Fruit fly (Drosophila melanogaster) whole organism, embryonic: ENCODE data around the gene CG10283.

Experiments
- CG1603 ChIP-seq: fragments of 200-800 bp; sonication (Bioruptor generic); optimal IDR thresholded peaks from 2 replicates; lab custom pipeline; 2019; ENCODE audit warnings: missing biosample characterization, mild to moderate bottlenecking, missing genetic modification characterization, moderate library complexity
- CG6813 ChIP-seq: fragments of 200-800 bp; sonication (Bioruptor generic); optimal IDR thresholded peaks from 2 replicates; lab custom pipeline; 2017; ENCODE audit warnings: missing biosample characterization, missing genetic modification characterization, mild to moderate bottlenecking, moderate library complexity, missing genetic modification reagents
- Dll ChIP-seq: fragments of 200-800 bp; sonication (Bioruptor generic); IDR thresholded peaks from 4 replicates; pipeline ENCODE4 v1.3.6; 2022; ENCODE audit warnings: missing biosample characterization, missing genetic modification characterization; ENCODE audit not compliant: partially characterized antibody
- Doc3 ChIP-seq: fragments of 200-800 bp; sonication (Bioruptor generic); IDR thresholded peaks from 3 replicates; pipeline ENCODE4 v1.3.6; 2022; ENCODE audit warnings: missing biosample characterization, missing genetic modification characterization; ENCODE audit not compliant: partially characterized antibody
- Hand ChIP-seq: fragments of 200-800 bp; sonication (Bioruptor generic); optimal IDR thresholded peaks from 2 replicates; lab custom pipeline; 2017; ENCODE audit warnings: mild to moderate bottlenecking, missing biosample characterization, missing genetic modification reagents, missing genetic modification characterization
- crc ChIP-seq: fragments of 200-800 bp; sonication (Bioruptor generic); optimal IDR thresholded peaks from 2 replicates; lab custom pipeline; 2016; ENCODE audit warnings: missing biosample characterization, missing genetic modification characterization
- croc ChIP-seq: fragments of 200-800 bp; sonication (Bioruptor generic); conservative IDR thresholded peaks from 3 replicates; pipeline ENCODE4 v1.3.6; 2022; ENCODE audit warnings: missing biosample characterization, missing genetic modification characterization
- trh ChIP-seq: fragments of 200-800 bp; sonication (Bioruptor generic); optimal IDR thresholded peaks from 2 replicates; lab custom pipeline; 2016; ENCODE audit warnings: missing biosample characterization, missing genetic modification characterization
- twi ChIP-seq: fragments of 200-800 bp; optimal IDR thresholded peaks from 2 replicates; lab custom pipeline; 2019; ENCODE audit warnings: missing biosample characterization, mild to moderate bottlenecking, missing genetic modification characterization, moderate library complexity
- unc-4 ChIP-seq: fragments of 200-800 bp; sonication (Bioruptor generic); IDR thresholded peaks from 2 replicates; pipeline ENCODE4 v1.3.6; 2022; ENCODE audit warnings: missing biosample characterization, missing genetic modification characterization; ENCODE audit not compliant: partially characterized antibody
- usp ChIP-seq: fragments of >200 bp; optimal IDR thresholded peaks from 2 replicates; lab custom pipeline; 2017; ENCODE audit warnings: missing biosample characterization, missing genetic modification characterization
- zfh2 ChIP-seq: fragments of 200-800 bp; sonication (Bioruptor generic); optimal IDR thresholded peaks from 2 replicates; lab custom pipeline; 2016; ENCODE audit warnings: missing biosample characterization, missing genetic modification characterization

DNA sequence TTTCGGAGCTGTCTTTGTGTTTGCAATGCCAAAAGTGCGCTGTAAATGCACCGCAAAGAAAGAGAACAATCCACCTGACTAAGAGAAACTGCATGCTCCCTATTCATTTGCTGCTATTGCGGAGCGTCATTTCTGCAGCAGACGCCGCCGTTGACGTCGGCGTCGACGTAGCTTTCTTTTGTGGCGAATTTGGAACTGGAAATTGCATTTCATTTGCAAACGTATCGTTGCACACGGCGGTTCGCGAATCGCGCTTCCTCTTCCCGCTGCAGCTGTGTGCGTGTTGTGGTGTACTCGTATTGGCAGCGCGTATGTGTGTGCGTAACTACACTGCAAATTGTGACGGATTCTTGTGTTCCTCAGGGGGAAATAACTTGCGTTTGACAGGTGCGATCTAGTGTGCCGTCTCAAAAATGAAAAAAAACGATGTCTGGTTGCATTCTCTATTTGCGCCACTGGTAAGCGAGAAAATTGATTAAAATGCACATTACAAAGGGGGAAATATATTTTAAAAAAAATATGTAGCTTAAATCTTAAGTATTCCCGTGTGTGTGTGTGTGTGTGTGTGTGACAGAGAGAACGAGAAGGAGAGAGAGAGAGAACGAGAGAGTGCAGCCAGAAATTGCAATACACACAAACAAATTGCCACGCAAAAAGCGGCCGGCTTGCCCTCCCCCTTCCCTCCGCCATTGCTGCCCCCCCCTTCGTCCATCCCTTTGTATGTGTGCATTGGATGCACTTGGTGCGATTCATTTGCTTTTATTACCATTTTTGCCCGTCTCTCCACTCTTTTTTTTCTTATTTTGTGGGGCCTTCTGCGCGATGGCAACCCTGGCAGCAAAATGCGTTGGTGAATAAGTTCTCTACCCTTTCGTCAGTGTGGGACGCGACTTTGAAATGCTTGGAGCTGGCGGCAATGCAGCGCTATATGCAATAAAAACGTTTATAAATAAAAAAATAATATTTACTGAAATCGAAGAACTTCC is 28.5 kb downstream of the CG10283 start:
- no peak for TF ChIP-seq Dll (GFP tag; lab: Robert Waterston, UW)
- no peak for TF ChIP-seq unc-4 (GFP tag; lab: Robert Waterston, UW)
- TF ChIP-seq Doc3, result no peak
- no peak for TF ChIP-seq CG1603 (tag; lab: Kevin White, UChicago)
- TF ChIP-seq trh (GFP tag; lab: Kevin White, UChicago), result no peak
- no peak for TF ChIP-seq Hand (GFP tag; lab: Kevin White, UChicago)
- TF ChIP-seq twi (tag; lab: Kevin White, UChicago), result no peak
- TF ChIP-seq crc (GFP tag; lab: Kevin White, UChicago), result no peak
- no peak for TF ChIP-seq usp
- no peak for TF ChIP-seq zfh2 (GFP tag; lab: Kevin White, UChicago)
- TF ChIP-seq CG6813 (GFP tag; lab: Kevin White, UChicago), result no peak
- no peak for TF ChIP-seq croc (GFP tag; lab: Robert Waterston, UW)
